Fruit fly (Drosophila melanogaster) whole organism, adult: ENCODE measurements around the gene CG8260.

Experiments used
- CG12768 ChIP-seq: fragments of 200-800 bp; sonication (Bioruptor generic); optimal IDR thresholded peaks from 2 replicates; lab custom pipeline; 2017; ENCODE audit warnings: missing biosample characterization, missing genetic modification characterization, mild to moderate bottlenecking, moderate library complexity, missing genetic modification reagents
- bab1 ChIP-seq: fragments of 200-800 bp; sonication (Bioruptor generic); optimal IDR thresholded peaks from 3 replicates; lab custom pipeline; 2019; ENCODE audit warnings: missing biosample characterization, mild to moderate bottlenecking, missing genetic modification characterization, moderate library complexity

DNA sequence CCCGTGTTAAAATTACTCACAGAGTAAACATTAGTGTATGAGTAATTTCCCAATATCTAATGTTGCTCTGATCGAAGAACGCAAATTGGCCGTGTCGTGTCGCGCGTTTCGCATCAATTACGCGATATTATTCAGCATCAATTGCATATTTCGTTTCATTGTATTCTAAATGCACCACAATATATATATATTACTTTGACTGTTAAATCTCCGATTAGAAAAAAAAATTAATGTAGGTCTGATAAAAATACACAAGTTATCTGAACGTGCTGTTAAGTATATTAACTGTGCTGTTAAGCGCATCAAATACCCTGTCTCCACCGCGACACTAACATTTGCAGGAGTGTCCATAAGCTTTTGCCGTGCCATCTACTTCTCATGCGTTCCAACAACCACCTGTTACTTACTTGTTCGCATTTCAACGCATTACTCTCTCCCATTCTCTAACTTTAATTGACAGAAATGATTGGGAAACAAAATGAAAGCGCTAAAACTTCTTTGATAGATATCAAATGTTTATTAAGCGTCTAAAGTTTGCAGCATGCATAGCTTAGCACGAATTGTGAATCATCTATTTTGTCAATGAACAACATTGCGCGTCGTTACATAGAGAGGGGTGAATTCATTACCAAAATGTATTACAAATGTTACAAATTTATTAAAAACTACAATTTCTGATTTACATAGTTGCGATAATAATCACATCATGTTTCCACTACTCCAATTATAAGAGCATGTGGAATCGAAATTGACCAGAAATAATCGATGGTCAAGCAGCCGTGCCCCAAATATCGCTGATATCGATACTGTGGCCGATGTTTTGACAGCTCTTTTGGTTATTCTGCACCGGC lies 4.6 kb downstream of the CG8260 start, which contains the start of the genes Graf and mRpL3:
- no peak for TF ChIP-seq CG12768
- TF ChIP-seq bab1: peak; percentile 6
